Worm (Caenorhabditis elegans) whole organism, L1 larva: ENCODE data around the gene fzr-1.

Experiments used
- C04F5.9 ChIP-seq: sonication (generic microtip); optimal IDR thresholded peaks from 2 replicates; lab custom pipeline; 2016; ENCODE audit warnings: missing genetic modification characterization, missing compliant biosample characterization
- C16A3.4 ChIP-seq: fragments of 150-350 bp; optimal IDR thresholded peaks from 2 replicates; lab custom pipeline; 2014; ENCODE audit warnings: missing biosample characterization, missing genetic modification characterization
- C34B4.2 ChIP-seq: sonication (generic microtip); optimal IDR thresholded peaks from 2 replicates; lab custom pipeline; 2017; ENCODE audit warnings: mild to moderate bottlenecking, missing genetic modification characterization, missing compliant biosample characterization
- F16B12.6 ChIP-seq: fragments of 150-350 bp; optimal IDR thresholded peaks from 2 replicates; lab custom pipeline; 2014; ENCODE audit warnings: missing biosample characterization, missing genetic modification characterization
- Y116A8C.19 ChIP-seq: sonication (generic microtip); optimal IDR thresholded peaks from 2 replicates; lab custom pipeline; 2016; ENCODE audit warnings: missing compliant biosample characterization, missing genetic modification characterization, borderline replicate concordance
- aha-1 ChIP-seq: fragments of 150-350 bp; optimal IDR thresholded peaks from 2 replicates; lab custom pipeline; 2014; ENCODE audit warnings: missing biosample characterization, missing genetic modification characterization
- blmp-1 ChIP-seq: fragments of 150-350 bp; optimal IDR thresholded peaks from 2 replicates; lab custom pipeline; 2014; ENCODE audit warnings: missing biosample characterization, missing genetic modification characterization
- ceh-8 ChIP-seq: fragments of 200-800 bp; sonication (Bioruptor generic); optimal IDR thresholded peaks from 2 replicates; lab custom pipeline; 2018; ENCODE audit warnings: mild to moderate bottlenecking, missing genetic modification characterization, moderate library complexity, missing compliant biosample characterization
- ceh-82 ChIP-seq, 3 experiments: fragments of 150-350 bp in 1 of 3; sonication (generic microtip) in 2 of 3; optimal IDR thresholded peaks; 2 replicates each; lab custom pipeline; 2014 to 2017; ENCODE audit warnings: missing biosample characterization in 3 of 3, missing genetic modification characterization in 3 of 3
- ceh-88 ChIP-seq: fragments of 200-800 bp; sonication (Bioruptor generic); IDR thresholded peaks from 2 replicates; pipeline ENCODE4 v1.3.6; 2022; ENCODE audit warnings: missing genetic modification characterization, missing compliant biosample characterization
- dsc-1 ChIP-seq: sonication (generic microtip); optimal IDR thresholded peaks from 2 replicates; lab custom pipeline; 2016; ENCODE audit warnings: mild to moderate bottlenecking, missing genetic modification characterization, missing compliant biosample characterization
- efl-1 ChIP-seq, 4 experiments: fragments of 150-350 bp; optimal IDR thresholded peaks in 3 of 4; peaks in 1 of 4; 1 replicate in 1 of 4; 2 replicates in 3 of 4; lab custom pipeline; 2014; ENCODE audit warnings: missing biosample characterization in 2 of 4, missing genetic modification characterization in 2 of 4, missing genetic modification reagents in 2 of 4
- elt-2 ChIP-seq: sonication (generic microtip); optimal IDR thresholded peaks from 2 replicates; lab custom pipeline; 2016; ENCODE audit warnings: missing genetic modification characterization, mild to moderate bottlenecking, inconsistent platforms, missing compliant biosample characterization, missing genetic modification reagents
- elt-3 ChIP-seq, 6 experiments: fragments of 150-350 bp in 1 of 6; sonication (generic microtip); optimal IDR thresholded peaks; 2 replicates each; lab custom pipeline; 2017 to 2018; ENCODE audit warnings: missing biosample characterization in 6 of 6, missing genetic modification characterization in 6 of 6, inconsistent platforms in 1 of 6
- fkh-8 ChIP-seq: sonication (generic microtip); optimal IDR thresholded peaks from 2 replicates; lab custom pipeline; 2016; ENCODE audit warnings: mild to moderate bottlenecking, missing genetic modification characterization, missing compliant biosample characterization
- fos-1 ChIP-seq: fragments of 150-350 bp; optimal IDR thresholded peaks from 2 replicates; lab custom pipeline; 2014; ENCODE audit warnings: missing biosample characterization, missing genetic modification characterization
- hlh-17 ChIP-seq: fragments of 200-800 bp; sonication (Bioruptor generic); optimal IDR thresholded peaks from 2 replicates; lab custom pipeline; 2018; ENCODE audit warnings: missing genetic modification characterization, mild to moderate bottlenecking, missing compliant biosample characterization, moderate library complexity, borderline replicate concordance
- hpl-2 ChIP-seq: fragments of 150-350 bp; optimal IDR thresholded peaks from 2 replicates; lab custom pipeline; 2014; ENCODE audit warnings: missing biosample characterization, missing genetic modification reagents, missing genetic modification characterization
- jun-1 ChIP-seq: fragments of 150-350 bp; optimal IDR thresholded peaks from 2 replicates; lab custom pipeline; 2014; ENCODE audit warnings: missing biosample characterization, missing genetic modification reagents, missing genetic modification characterization
- lin-14 ChIP-seq: fragments of 200-800 bp; sonication (Bioruptor generic); optimal IDR thresholded peaks from 2 replicates; lab custom pipeline; 2018; ENCODE audit warnings: mild to moderate bottlenecking, missing genetic modification characterization, moderate library complexity, missing compliant biosample characterization
- lin-35 ChIP-seq, 2 experiments: fragments of 150-350 bp; optimal IDR thresholded peaks; 2 replicates each; lab custom pipeline; 2014; ENCODE audit warnings: missing biosample characterization in 2 of 2, missing genetic modification characterization in 2 of 2, missing genetic modification reagents in 2 of 2
- lin-39 ChIP-seq: fragments of 150-350 bp; optimal IDR thresholded peaks from 2 replicates; lab custom pipeline; 2014; ENCODE audit warnings: missing biosample characterization, missing genetic modification reagents, missing genetic modification characterization
- lsy-2 ChIP-seq, 2 experiments: fragments of 150-350 bp; optimal IDR thresholded peaks; 2 replicates each; lab custom pipeline; 2014; ENCODE audit warnings: missing biosample characterization in 2 of 2, missing genetic modification characterization in 2 of 2
- mab-9 ChIP-seq: fragments of 200-800 bp; sonication (Bioruptor generic); IDR thresholded peaks from 2 replicates; pipeline ENCODE4 v1.3.6; 2022; ENCODE audit warnings: missing genetic modification reagents, missing genetic modification characterization, missing compliant biosample characterization
- mdl-1 ChIP-seq, 2 experiments: fragments of 150-350 bp; optimal IDR thresholded peaks; 2 replicates each; lab custom pipeline; 2014 to 2017; ENCODE audit warnings: missing biosample characterization in 2 of 2, missing genetic modification characterization in 2 of 2, inconsistent platforms in 1 of 2
- nhr-12 ChIP-seq: sonication (generic microtip); optimal IDR thresholded peaks from 2 replicates; lab custom pipeline; 2017; ENCODE audit warnings: missing biosample characterization, missing genetic modification characterization
- nhr-19 ChIP-seq: fragments of 200-800 bp; sonication (Bioruptor generic); conservative IDR thresholded peaks from 2 replicates; pipeline ENCODE4 v1.3.6; 2022; ENCODE audit warnings: missing genetic modification characterization, missing compliant biosample characterization
- nhr-20 ChIP-seq: sonication (generic microtip); optimal IDR thresholded peaks from 2 replicates; lab custom pipeline; 2016; ENCODE audit warnings: mild to moderate bottlenecking, missing genetic modification characterization, missing compliant biosample characterization
- nhr-47 ChIP-seq: sonication (generic microtip); optimal IDR thresholded peaks from 2 replicates; lab custom pipeline; 2016; ENCODE audit warnings: mild to moderate bottlenecking, missing genetic modification characterization, moderate library complexity, missing compliant biosample characterization
- nhr-71 ChIP-seq: sonication (generic microtip); optimal IDR thresholded peaks from 2 replicates; lab custom pipeline; 2016; ENCODE audit warnings: mild to moderate bottlenecking, missing genetic modification characterization, moderate library complexity, missing compliant biosample characterization
- nhr-77 ChIP-seq: fragments of 150-350 bp; optimal IDR thresholded peaks from 2 replicates; lab custom pipeline; 2014; ENCODE audit warnings: missing biosample characterization, missing genetic modification characterization
- nhr-84 ChIP-seq: sonication (generic microtip); optimal IDR thresholded peaks from 2 replicates; lab custom pipeline; 2017; ENCODE audit warnings: missing biosample characterization, missing genetic modification characterization
- pag-3 ChIP-seq: sonication (generic microtip); optimal IDR thresholded peaks from 2 replicates; lab custom pipeline; 2017; ENCODE audit warnings: missing genetic modification characterization, mild to moderate bottlenecking, missing compliant biosample characterization, antibody characterized with exemption, borderline replicate concordance; ENCODE audit not compliant: insufficient read depth
- rnt-1 ChIP-seq: sonication (generic microtip); optimal IDR thresholded peaks from 2 replicates; lab custom pipeline; 2016; ENCODE audit warnings: mild to moderate bottlenecking, missing genetic modification characterization, moderate library complexity, missing compliant biosample characterization
- skn-1 ChIP-seq: fragments of 150-350 bp; optimal IDR thresholded peaks from 2 replicates; lab custom pipeline; 2014; ENCODE audit warnings: missing biosample characterization, missing genetic modification characterization
- snu-23 ChIP-seq: sonication (generic microtip); optimal IDR thresholded peaks from 2 replicates; lab custom pipeline; 2016; ENCODE audit warnings: missing genetic modification characterization, missing compliant biosample characterization
- sptf-1 ChIP-seq: fragments of 150-350 bp; optimal IDR thresholded peaks from 2 replicates; lab custom pipeline; 2014; ENCODE audit warnings: missing biosample characterization, missing genetic modification characterization
- swsn-7 ChIP-seq: sonication (generic microtip); optimal IDR thresholded peaks from 2 replicates; lab custom pipeline; 2016; ENCODE audit warnings: missing genetic modification characterization, missing compliant biosample characterization
- tlp-1 ChIP-seq: fragments of 150-350 bp; optimal IDR thresholded peaks from 2 replicates; lab custom pipeline; 2014; ENCODE audit warnings: missing biosample characterization, missing genetic modification characterization
- unc-30 ChIP-seq: sonication (generic microtip); optimal IDR thresholded peaks from 2 replicates; lab custom pipeline; 2017; ENCODE audit warnings: missing biosample characterization, missing genetic modification characterization
- zag-1 ChIP-seq: fragments of 150-350 bp; optimal IDR thresholded peaks from 2 replicates; lab custom pipeline; 2014; ENCODE audit warnings: missing biosample characterization, missing genetic modification characterization
- zip-4 ChIP-seq: fragments of 200-800 bp; sonication (Bioruptor generic); optimal IDR thresholded peaks from 2 replicates; lab custom pipeline; 2018; ENCODE audit warnings: mild to moderate bottlenecking, missing genetic modification characterization, moderate library complexity, missing compliant biosample characterization

fzr-1 gene

DNA sequence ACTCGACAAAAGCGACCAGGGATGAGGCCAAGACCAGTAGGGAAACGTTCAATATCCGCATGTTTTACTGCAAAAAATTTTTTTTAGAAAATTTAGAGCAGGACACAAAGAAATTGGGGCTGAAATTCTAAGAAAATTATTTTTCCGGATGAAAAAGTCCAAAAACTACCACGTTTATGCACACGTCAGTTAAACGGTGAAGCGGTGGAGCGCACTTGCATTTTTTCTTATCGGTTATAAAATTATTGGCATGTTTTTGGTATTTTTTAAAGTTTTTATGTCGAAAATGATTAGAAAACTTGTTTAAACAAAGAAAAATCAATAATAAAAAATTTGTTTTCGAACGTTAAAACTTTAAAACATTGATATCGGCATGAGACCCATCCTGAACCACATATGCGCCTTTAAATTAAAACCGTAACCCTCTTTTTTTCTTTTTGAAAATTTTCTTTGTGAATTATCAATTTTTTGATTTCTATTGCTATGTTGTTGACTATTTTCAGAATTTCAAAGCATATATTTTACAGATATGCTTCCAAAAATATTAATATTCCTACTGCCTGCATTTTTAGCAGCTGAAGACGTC is 20.1 kb downstream of the fzr-1 start, which contains the start of the genes dnj-20 and ZK1307.8 (continued):
- TF ChIP-seq nhr-71 (peak; percentile 6), aha-1 (tag; lab: Kevin White, UChicago) (no peak), C16A3.4 (tag; lab: Kevin White, UChicago) (peak; percentile 27), fos-1 (tag; lab: Kevin White, UChicago) (no peak), efl-1 (optimal IDR thresholded peaks at IDR 0.05; lab: Kevin White, UChicago) (peak in 1 of 2 experiments; percentile 26), efl-1 (GFP tag; optimal IDR thresholded peaks at IDR 0.05 in 1 of 2; lab: Kevin White, UChicago) (peak; percentile 9 to 12), hpl-2 (GFP tag; lab: Kevin White, UChicago) (no peak), F16B12.6 (tag; lab: Kevin White, UChicago) (no peak), blmp-1 (tag; lab: Kevin White, UChicago) (peak; percentile 22), jun-1 (no peak), lin-14 (GFP tag; lab: Kevin White, UChicago) (peak; percentile 19), sptf-1 (tag; lab: Kevin White, UChicago) (no peak), zag-1 (no peak)

DNA sequence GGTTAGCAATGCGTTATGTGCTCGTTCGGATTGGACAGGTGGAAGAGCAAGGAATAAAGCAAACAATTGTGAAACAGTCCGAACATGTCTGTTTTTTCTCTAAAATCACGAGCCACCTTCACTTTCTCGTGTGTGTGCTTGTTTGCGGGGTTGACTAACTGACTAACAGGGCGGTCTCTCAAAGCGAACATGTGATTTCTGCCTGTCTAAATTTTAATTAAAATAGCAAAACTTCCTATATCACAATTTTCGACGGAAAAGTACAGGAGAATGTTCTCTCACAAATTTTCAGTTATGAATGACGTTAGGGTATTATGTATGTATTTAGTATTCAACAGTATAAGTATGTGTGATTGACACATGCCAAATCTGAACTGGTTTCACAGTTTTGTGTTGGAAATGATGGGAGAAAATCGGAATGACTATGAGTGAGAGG is 22.3 kb downstream of the fzr-1 start:
- TF ChIP-seq lin-14 (GFP tag; lab: Kevin White, UChicago) (peak; percentile 39), mdl-1 (tag; optimal IDR thresholded peaks at IDR 0.05; lab: Kevin White, UChicago) (peak in 1 of 2 experiments; percentile 74), efl-1 (optimal IDR thresholded peaks at IDR 0.05; lab: Kevin White, UChicago) (no peak), efl-1 (GFP tag; optimal IDR thresholded peaks at IDR 0.05 in 1 of 2; lab: Kevin White, UChicago) (peak in 1 of 2 experiments; percentile 94), blmp-1 (tag; lab: Kevin White, UChicago) (peak; percentile 23), C34B4.2 (tag; lab: Kevin White, UChicago) (no peak), lin-35 (GFP tag; optimal IDR thresholded peaks at IDR 0.05; lab: Kevin White, UChicago) (peak in 1 of 2 experiments; percentile 40), elt-3 (tag; optimal IDR thresholded peaks at IDR 0.05; lab: Kevin White, UChicago) (no peak), nhr-20 (tag; lab: Kevin White, UChicago) (peak; percentile 9), nhr-71 (peak; percentile 44)

DNA sequence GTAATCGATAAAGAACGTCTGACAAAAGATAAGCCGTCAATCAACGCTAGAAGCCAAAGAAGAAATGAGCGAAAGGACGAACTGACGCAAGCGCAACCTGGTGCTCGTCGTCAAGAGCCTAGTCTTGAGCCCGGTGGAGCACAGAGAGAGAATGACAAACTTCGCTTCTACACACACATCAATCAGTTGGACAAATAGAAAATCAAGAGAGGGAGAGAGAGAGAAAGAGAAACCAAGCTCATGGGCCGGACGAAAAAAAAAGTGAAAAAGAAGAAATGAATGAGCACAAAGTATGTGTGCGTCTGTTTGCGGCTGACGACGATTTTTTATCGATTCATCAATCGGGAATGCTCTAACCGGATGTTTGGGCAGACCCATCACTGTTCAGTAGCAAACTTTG is 23.1 kb downstream of the fzr-1 start:
- TF ChIP-seq mab-9 (GFP tag; lab: Robert Waterston, UW) (no peak), pag-3 (peak; percentile 48), swsn-7 (peak; percentile 10), lin-14 (GFP tag; lab: Kevin White, UChicago) (peak; percentile 48), lsy-2 (tag; optimal IDR thresholded peaks at IDR 0.05; lab: Kevin White, UChicago) (peak; percentile 19 to 55), nhr-47 (tag; lab: Kevin White, UChicago) (no peak), C34B4.2 (tag; lab: Kevin White, UChicago) (no peak), zip-4 (GFP tag; lab: Kevin White, UChicago) (no peak), nhr-71 (peak; percentile 52), Y116A8C.19 (tag; lab: Kevin White, UChicago) (no peak), ceh-8 (GFP tag; lab: Kevin White, UChicago) (no peak), nhr-12 (tag; lab: Kevin White, UChicago) (no peak), hlh-17 (GFP tag; lab: Kevin White, UChicago) (no peak), fkh-8 (tag; lab: Kevin White, UChicago) (no peak), elt-2 (tag; lab: Kevin White, UChicago) (no peak), ceh-88 (GFP tag; lab: Robert Waterston, UW) (no peak), fos-1 (tag; lab: Kevin White, UChicago) (no peak), zag-1 (no peak), nhr-84 (tag; lab: Kevin White, UChicago) (no peak), rnt-1 (peak; percentile 66), nhr-19 (peak; percentile 15), skn-1 (tag; lab: Kevin White, UChicago) (no peak), lin-39 (peak; percentile 22), snu-23 (GFP tag; lab: Kevin White, UChicago) (peak; percentile 14), C16A3.4 (tag; lab: Kevin White, UChicago) (peak; percentile 2), efl-1 (optimal IDR thresholded peaks at IDR 0.05; lab: Kevin White, UChicago) (peak; percentile 2 to 12), efl-1 (GFP tag; optimal IDR thresholded peaks at IDR 0.05 in 1 of 2; lab: Kevin White, UChicago) (peak; percentile 17 to 92), unc-30 (tag; lab: Kevin White, UChicago) (no peak), sptf-1 (tag; lab: Kevin White, UChicago) (no peak), C04F5.9 (tag; lab: Kevin White, UChicago) (no peak), lin-35 (GFP tag; optimal IDR thresholded peaks at IDR 0.05; lab: Kevin White, UChicago) (peak in 1 of 2 experiments; percentile 0), nhr-77 (tag; lab: Kevin White, UChicago) (peak; percentile 35), dsc-1 (tag; lab: Kevin White, UChicago) (peak; percentile 27), tlp-1 (tag; lab: Kevin White, UChicago) (no peak), ceh-82 (tag; optimal IDR thresholded peaks at IDR 0.05; lab: Kevin White, UChicago) (no peak)
